5 fruit fly cellular contexts compared by ENCODE assay signal in the genomic region with DNA sequence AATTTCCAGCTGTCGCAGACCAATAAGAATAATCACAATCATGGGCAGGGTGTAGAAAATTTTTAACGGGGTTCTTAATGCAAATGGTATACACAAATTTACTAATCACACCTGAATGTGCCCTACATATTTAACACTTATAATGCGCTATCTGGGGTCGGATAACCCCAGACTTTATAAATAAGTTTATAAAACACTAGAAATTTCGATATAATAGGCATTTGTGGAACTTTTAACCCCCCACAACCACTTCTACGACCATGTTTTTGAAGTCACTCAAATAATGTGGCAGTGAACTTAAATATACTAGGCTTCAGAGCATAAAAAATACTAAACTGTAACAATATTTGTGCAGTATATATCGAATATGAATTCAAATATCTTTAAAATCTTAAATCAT.
TF ChIP-seq lines count a peak whose summit lies in the region.

A gene (minus strand): TSS at position 264 of the 400 bp plus-strand sequence.

- TF ChIP-seq CTCF in whole organism, embryonic (GFP tag; optimal IDR thresholded peaks at IDR 0.05; lab: Kevin White, UChicago), result peak; percentile 68

TF ChIP-seq in whole organism, adult, 20 proteins besides CTCF, POLR2A, EP300 and RAD21 (continues in another document):
- TF ChIP-seq CG7101 (tag; optimal IDR thresholded peaks at IDR 0.05; lab: Kevin White, UChicago) (peak; percentile 98), kay (GFP tag; lab: Kevin White, UChicago; ENCODE audit: borderline replicate concordance) (no peak), cic (GFP tag; optimal IDR thresholded peaks at IDR 0.05; lab: Kevin White, UChicago) (peak; percentile 88), toe (GFP tag; optimal IDR thresholded peaks at IDR 0.05; lab: Kevin White, UChicago) (peak; percentile 99), Crg-1 (GFP tag; optimal IDR thresholded peaks at IDR 0.05; lab: Kevin White, UChicago) (peak; percentile 98), Clk (GFP tag; optimal IDR thresholded peaks at IDR 0.05; lab: Kevin White, UChicago) (peak; percentile 95), CG5204 (GFP tag; optimal IDR thresholded peaks at IDR 0.05; lab: Kevin White, UChicago) (peak; percentile 99), CG1620 (GFP tag; optimal IDR thresholded peaks at IDR 0.05; lab: Kevin White, UChicago) (peak; percentile 99), Mnt (GFP tag; optimal IDR thresholded peaks at IDR 0.05; lab: Kevin White, UChicago) (peak; percentile 96), CG33017 (tag; optimal IDR thresholded peaks at IDR 0.05; lab: Kevin White, UChicago) (peak; percentile 98), ovo (GFP tag; optimal IDR thresholded peaks at IDR 0.05; lab: Kevin White, UChicago) (peak; percentile 96), CG11617 (GFP tag; optimal IDR thresholded peaks at IDR 0.05; lab: Kevin White, UChicago) (peak; percentile 98), tj (GFP tag; optimal IDR thresholded peaks at IDR 0.05; lab: Kevin White, UChicago) (peak; percentile 88), pad (GFP tag; optimal IDR thresholded peaks at IDR 0.05; lab: Kevin White, UChicago) (peak; percentile 90), CG7045 (GFP tag; optimal IDR thresholded peaks at IDR 0.05; lab: Kevin White, UChicago) (peak; percentile 98), cnc (optimal IDR thresholded peaks at IDR 0.05; lab: Kevin White, UChicago) (no peak), Hr96 (GFP tag; optimal IDR thresholded peaks at IDR 0.05; lab: Kevin White, UChicago) (peak; percentile 98)

TF ChIP-seq in whole organism, embryonic, 481 proteins besides CTCF, POLR2A, EP300 and RAD21 (continues in another document):
- TF ChIP-seq Rfx (GFP tag; IDR thresholded peaks at IDR 0.05; lab: Robert Waterston, UW) (peak; percentile 99), CG11504 (tag; optimal IDR thresholded peaks at IDR 0.05; lab: Kevin White, UChicago) (peak; percentile 97), Nf-YC (tag; optimal IDR thresholded peaks at IDR 0.05; lab: Kevin White, UChicago) (peak; percentile 93), esg (GFP tag; conservative IDR thresholded peaks at IDR 0.05; lab: Robert Waterston, UW) (peak; percentile 97), CG30020 (tag; optimal IDR thresholded peaks at IDR 0.05; lab: Kevin White, UChicago) (peak; percentile 89), CG5953 (GFP tag; IDR thresholded peaks at IDR 0.05; lab: Robert Waterston, UW) (peak; percentile 87), E2f2 (GFP tag; IDR thresholded peaks at IDR 0.05; lab: Robert Waterston, UW) (peak; percentile 86), CG9727 (GFP tag; optimal IDR thresholded peaks at IDR 0.05; lab: Kevin White, UChicago) (peak; percentile 96), Bgb (GFP tag; IDR thresholded peaks at IDR 0.05; lab: Robert Waterston, UW; ENCODE audit: partially characterized antibody) (no peak), jigr1 (GFP tag; IDR thresholded peaks at IDR 0.05; lab: Robert Waterston, UW) (peak; percentile 94), Hey (tag; optimal IDR thresholded peaks at IDR 0.05; lab: Kevin White, UChicago) (peak; percentile 92), Fer3 (tag; optimal IDR thresholded peaks at IDR 0.05; lab: Kevin White, UChicago) (peak; percentile 98), GATAe (GFP tag; conservative IDR thresholded peaks at IDR 0.05; lab: Robert Waterston, UW) (peak; percentile 90), Jarid2 (GFP tag; optimal IDR thresholded peaks at IDR 0.05; lab: Kevin White, UChicago) (peak; percentile 79), CG10431 (GFP tag; optimal IDR thresholded peaks at IDR 0.05; lab: Kevin White, UChicago) (peak; percentile 93), fu2 (GFP tag; optimal IDR thresholded peaks at IDR 0.05; lab: Kevin White, UChicago) (peak; percentile 98), az2 (GFP tag; optimal IDR thresholded peaks at IDR 0.05; lab: Kevin White, UChicago) (peak; percentile 98)

TF ChIP-seq in whole organism, prepupa, 60 proteins besides CTCF, POLR2A, EP300 and RAD21 (continues in another document):
- peak; percentile 99 for TF ChIP-seq cyc (GFP tag; optimal IDR thresholded peaks at IDR 0.05; lab: Kevin White, UChicago)
- TF ChIP-seq fkh (GFP tag; optimal IDR thresholded peaks at IDR 0.05; lab: Kevin White, UChicago), result peak; percentile 79
- peak; percentile 99 for TF ChIP-seq Eip75B (GFP tag; optimal IDR thresholded peaks at IDR 0.05; lab: Kevin White, UChicago)
- peak; percentile 99 for TF ChIP-seq acj6 (GFP tag; optimal IDR thresholded peaks at IDR 0.05; lab: Kevin White, UChicago)
- peak; percentile 98 for TF ChIP-seq CG8319 (GFP tag; optimal IDR thresholded peaks at IDR 0.05; lab: Kevin White, UChicago)
- TF ChIP-seq CG3032 (tag; optimal IDR thresholded peaks at IDR 0.05; lab: Kevin White, UChicago), result peak; percentile 98
- peak; percentile 98 for TF ChIP-seq CG15336 (GFP tag; IDR thresholded peaks at IDR 0.05; lab: Robert Waterston, UW)
- TF ChIP-seq lz (GFP tag; optimal IDR thresholded peaks at IDR 0.05; lab: Kevin White, UChicago), result peak; percentile 99
- TF ChIP-seq salr (GFP tag; optimal IDR thresholded peaks at IDR 0.05; lab: Kevin White, UChicago), result peak in 1 of 2 experiments; percentile 97
- TF ChIP-seq Hr4 (GFP tag; optimal IDR thresholded peaks at IDR 0.05; lab: Kevin White, UChicago), result peak; percentile 99
- peak; percentile 98 for TF ChIP-seq CG10669 (GFP tag; optimal IDR thresholded peaks at IDR 0.05; lab: Kevin White, UChicago)
- TF ChIP-seq Eip93F (GFP tag; optimal IDR thresholded peaks at IDR 0.05; lab: Kevin White, UChicago), result peak; percentile 97
- peak; percentile 95 for TF ChIP-seq CG4318 (GFP tag; optimal IDR thresholded peaks at IDR 0.05; lab: Kevin White, UChicago)
- TF ChIP-seq spab (GFP tag; optimal IDR thresholded peaks at IDR 0.05; lab: Kevin White, UChicago), result peak; percentile 96
- peak; percentile 99 for TF ChIP-seq CG34406 (GFP tag; optimal IDR thresholded peaks at IDR 0.05; lab: Kevin White, UChicago)
- TF ChIP-seq Hr38 (GFP tag; optimal IDR thresholded peaks at IDR 0.05; lab: Kevin White, UChicago), result peak; percentile 87
- TF ChIP-seq CG8632 (GFP tag; optimal IDR thresholded peaks at IDR 0.05; lab: Kevin White, UChicago), result peak; percentile 98
- no peak for TF ChIP-seq CG6276 (GFP tag; optimal IDR thresholded peaks at IDR 0.05; lab: Kevin White, UChicago)

TF ChIP-seq in whole organism, pupa, 21 proteins besides CTCF, POLR2A, EP300 and RAD21 (continues in another document):
- peak; percentile 98 for TF ChIP-seq CG8159 (tag; optimal IDR thresholded peaks at IDR 0.05; lab: Kevin White, UChicago)
- TF ChIP-seq Pif1A (GFP tag; optimal IDR thresholded peaks at IDR 0.05; lab: Kevin White, UChicago), result peak; percentile 99
- peak; percentile 0 for TF ChIP-seq EcR (GFP tag; optimal IDR thresholded peaks at IDR 0.05; lab: Kevin White, UChicago)
- TF ChIP-seq D1 (tag; optimal IDR thresholded peaks at IDR 0.05; lab: Kevin White, UChicago), result peak; percentile 93
- TF ChIP-seq CG12605 (GFP tag; IDR thresholded peaks at IDR 0.05; lab: Robert Waterston, UW), result peak; percentile 92
- TF ChIP-seq CG8301 (tag; optimal IDR thresholded peaks at IDR 0.05; lab: Kevin White, UChicago), result peak; percentile 98
- TF ChIP-seq CG9948 (tag; optimal IDR thresholded peaks at IDR 0.05; lab: Kevin White, UChicago), result peak; percentile 97
- peak; percentile 90 for TF ChIP-seq CG10348 (GFP tag; IDR thresholded peaks at IDR 0.05; lab: Robert Waterston, UW)
- TF ChIP-seq CG32121 (GFP tag; IDR thresholded peaks at IDR 0.05; lab: Robert Waterston, UW), result peak; percentile 98
- TF ChIP-seq CG4496 (GFP tag; IDR thresholded peaks at IDR 0.05; lab: Robert Waterston, UW), result peak; percentile 98
- TF ChIP-seq Snoo (tag; optimal IDR thresholded peaks at IDR 0.05; lab: Kevin White, UChicago), result peak; percentile 98
- TF ChIP-seq Pif1B (GFP tag; optimal IDR thresholded peaks at IDR 0.05; lab: Kevin White, UChicago), result peak; percentile 98
- no peak for TF ChIP-seq CG13204 (GFP tag; optimal IDR thresholded peaks at IDR 0.05; lab: Kevin White, UChicago)
- TF ChIP-seq CG17806 (tag; optimal IDR thresholded peaks at IDR 0.05; lab: Kevin White, UChicago), result peak; percentile 98
- TF ChIP-seq fd96Ca (GFP tag; IDR thresholded peaks at IDR 0.05; lab: Robert Waterston, UW), result peak; percentile 98
- TF ChIP-seq CG34367 (tag; optimal IDR thresholded peaks at IDR 0.05; lab: Kevin White, UChicago), result peak; percentile 96
- TF ChIP-seq CG14655 (GFP tag; optimal IDR thresholded peaks at IDR 0.05; lab: Kevin White, UChicago), result peak; percentile 97
- TF ChIP-seq gl (tag; optimal IDR thresholded peaks at IDR 0.05; lab: Kevin White, UChicago), result peak; percentile 94
- peak; percentile 90 for TF ChIP-seq rn (GFP tag; IDR thresholded peaks at IDR 0.05; lab: Robert Waterston, UW)
- TF ChIP-seq Ets98B (GFP tag; IDR thresholded peaks at IDR 0.05; lab: Robert Waterston, UW), result peak; percentile 97

TF ChIP-seq in whole organism, wandering third instar larva, 38 proteins besides CTCF, POLR2A, EP300 and RAD21 (continues in another document):
- TF ChIP-seq Myc (optimal IDR thresholded peaks at IDR 0.05; lab: Kevin White, UChicago) (no peak), Sp1 (GFP tag; optimal IDR thresholded peaks at IDR 0.05; lab: Kevin White, UChicago) (peak; percentile 98), Abd-B (GFP tag; optimal IDR thresholded peaks at IDR 0.05; lab: Kevin White, UChicago) (no peak), CG9705 (GFP tag; optimal IDR thresholded peaks at IDR 0.05; lab: Kevin White, UChicago) (peak; percentile 98), Hr83 (GFP tag; optimal IDR thresholded peaks at IDR 0.05; lab: Kevin White, UChicago; ENCODE audit: poor library complexity, severe bottlenecking) (peak; percentile 88), psq (GFP tag; optimal IDR thresholded peaks at IDR 0.05; lab: Kevin White, UChicago) (peak; percentile 96), GATAd (GFP tag; optimal IDR thresholded peaks at IDR 0.05; lab: Kevin White, UChicago) (peak; percentile 93), Jra (GFP tag; optimal IDR thresholded peaks at IDR 0.05; lab: Kevin White, UChicago) (peak; percentile 96), Dfd (GFP tag; optimal IDR thresholded peaks at IDR 0.05; lab: Kevin White, UChicago) (no peak), sage (GFP tag; optimal IDR thresholded peaks at IDR 0.05; lab: Kevin White, UChicago) (peak; percentile 96), h (GFP tag; optimal IDR thresholded peaks at IDR 0.05; lab: Kevin White, UChicago) (peak; percentile 99), CrebA (GFP tag; optimal IDR thresholded peaks at IDR 0.05; lab: Kevin White, UChicago; ENCODE audit: borderline replicate concordance) (no peak), lola (GFP tag; optimal IDR thresholded peaks at IDR 0.05; lab: Kevin White, UChicago) (no peak), br (GFP tag; optimal IDR thresholded peaks at IDR 0.05; lab: Kevin White, UChicago) (peak; percentile 99), Hr78 (GFP tag; optimal IDR thresholded peaks at IDR 0.05; lab: Kevin White, UChicago) (no peak), fru (GFP tag; optimal IDR thresholded peaks at IDR 0.05; lab: Kevin White, UChicago) (peak; percentile 98), woc (GFP tag; optimal IDR thresholded peaks at IDR 0.05; lab: Kevin White, UChicago) (peak; percentile 94), pan (optimal IDR thresholded peaks at IDR 0.05; lab: Kevin White, UChicago) (no peak), foxo (GFP tag; optimal IDR thresholded peaks at IDR 0.05; lab: Kevin White, UChicago) (peak; percentile 93 to 99), OdsH (GFP tag; optimal IDR thresholded peaks at IDR 0.05; lab: Kevin White, UChicago) (peak; percentile 98), Mio (GFP tag; optimal IDR thresholded peaks at IDR 0.05; lab: Kevin White, UChicago) (peak; percentile 89), HLH106 (tag; optimal IDR thresholded peaks at IDR 0.05; lab: Kevin White, UChicago) (peak; percentile 99)
